Worm (Caenorhabditis elegans) whole organism, young adult: Measurements from ENCODE around the gene hmg-1.1.

Source experiments
- B0019.2 ChIP-seq: fragments of 200-800 bp; sonication (Bioruptor generic); conservative IDR thresholded peaks from 2 replicates; pipeline ENCODE4 v1.3.6; 2022; ENCODE audit warnings: missing genetic modification reagents, missing genetic modification characterization, missing compliant biosample characterization
- B0035.1 ChIP-seq: sonication (generic microtip); optimal IDR thresholded peaks from 2 replicates; lab custom pipeline; 2016; ENCODE audit warnings: missing genetic modification characterization, mild to moderate bottlenecking, missing compliant biosample characterization, missing genotype, missing genetic modification reagents
- B0336.3 ChIP-seq: fragments of 200-800 bp; sonication (Bioruptor generic); IDR thresholded peaks from 2 replicates; pipeline ENCODE4 v1.3.6; 2022; ENCODE audit warnings: missing genetic modification characterization, missing compliant biosample characterization
- C17E4.6 ChIP-seq: fragments of 200-800 bp; sonication (Bioruptor generic); IDR thresholded peaks from 2 replicates; pipeline ENCODE4 v1.3.6; 2022; ENCODE audit warnings: missing genetic modification reagents, missing genetic modification characterization, missing compliant biosample characterization
- F22D6.2 ChIP-seq: sonication (generic microtip); optimal IDR thresholded peaks from 2 replicates; lab custom pipeline; 2016; ENCODE audit warnings: mild to moderate bottlenecking, missing genetic modification characterization, missing compliant biosample characterization
- F23B12.7 ChIP-seq: sonication (generic microtip); optimal IDR thresholded peaks from 2 replicates; lab custom pipeline; 2017; ENCODE audit warnings: missing genetic modification characterization, mild to moderate bottlenecking, missing compliant biosample characterization, antibody characterized with exemption, moderate library complexity; ENCODE audit not compliant: insufficient read depth
- F37B4.10 ChIP-seq: fragments of 200-800 bp; sonication (Bioruptor generic); IDR thresholded peaks from 2 replicates; pipeline ENCODE4 v1.3.6; 2022; ENCODE audit warnings: missing genetic modification characterization, missing compliant biosample characterization
- F39B2.1 ChIP-seq: fragments of 200-800 bp; sonication (Bioruptor generic); IDR thresholded peaks from 2 replicates; pipeline ENCODE4 v1.3.6; 2022; ENCODE audit warnings: missing genetic modification reagents, missing genetic modification characterization, missing compliant biosample characterization
- F49E8.2 ChIP-seq: sonication (generic microtip); optimal IDR thresholded peaks from 3 replicates; lab custom pipeline; 2017; ENCODE audit warnings: missing genetic modification characterization, mild to moderate bottlenecking, missing compliant biosample characterization, antibody characterized with exemption, moderate library complexity; ENCODE audit not compliant: insufficient read depth
- T07F8.4 ChIP-seq: sonication (generic microtip); optimal IDR thresholded peaks from 2 replicates; lab custom pipeline; 2016; ENCODE audit warnings: mild to moderate bottlenecking, missing genetic modification characterization, moderate library complexity, missing compliant biosample characterization
- T26A5.8 ChIP-seq: sonication (generic microtip); optimal IDR thresholded peaks from 2 replicates; lab custom pipeline; 2016; ENCODE audit warnings: missing genetic modification characterization, missing compliant biosample characterization
- Y53G8AR.9 ChIP-seq: fragments of 200-800 bp; sonication (Bioruptor generic); conservative IDR thresholded peaks from 2 replicates; pipeline ENCODE4 v1.3.6; 2022; ENCODE audit warnings: missing genetic modification reagents, missing genetic modification characterization, missing compliant biosample characterization
- Y67H2A.10 ChIP-seq: fragments of 200-800 bp; sonication (Bioruptor generic); conservative IDR thresholded peaks from 2 replicates; pipeline ENCODE4 v1.3.6; 2022; ENCODE audit warnings: missing genetic modification reagents, missing genetic modification characterization, missing compliant biosample characterization
- Y79H2A.3 ChIP-seq: fragments of 200-800 bp; sonication (Bioruptor generic); conservative IDR thresholded peaks from 2 replicates; pipeline ENCODE4 v1.3.6; 2022; ENCODE audit warnings: missing genetic modification reagents, missing genetic modification characterization, missing compliant biosample characterization
- Y95B8A.8 ChIP-seq: fragments of 200-800 bp; sonication (Bioruptor generic); IDR thresholded peaks from 2 replicates; pipeline ENCODE4 v1.3.6; 2022; ENCODE audit warnings: missing genetic modification reagents, missing genetic modification characterization, missing compliant biosample characterization
- athp-1 ChIP-seq: sonication (generic microtip); optimal IDR thresholded peaks from 2 replicates; lab custom pipeline; 2017; ENCODE audit warnings: mild to moderate bottlenecking, missing genetic modification characterization, missing compliant biosample characterization
- ccch-3 ChIP-seq: fragments of 200-800 bp; sonication (Bioruptor generic); optimal IDR thresholded peaks from 2 replicates; lab custom pipeline; 2018; ENCODE audit warnings: mild to moderate bottlenecking, missing genetic modification characterization, missing compliant biosample characterization
- cebp-2 ChIP-seq: fragments of 200-800 bp; sonication (Bioruptor generic); IDR thresholded peaks from 2 replicates; pipeline ENCODE4 v1.3.6; 2022; ENCODE audit warnings: missing genetic modification characterization, missing compliant biosample characterization
- ceh-100 ChIP-seq: fragments of 200-800 bp; sonication (Bioruptor generic); IDR thresholded peaks from 2 replicates; pipeline ENCODE4 v1.3.6; 2022; ENCODE audit warnings: missing genetic modification reagents, missing genetic modification characterization, missing compliant biosample characterization
- ceh-27 ChIP-seq: fragments of 200-800 bp; sonication (Bioruptor generic); optimal IDR thresholded peaks from 2 replicates; lab custom pipeline; 2018; ENCODE audit warnings: mild to moderate bottlenecking, missing genetic modification characterization, moderate library complexity, missing compliant biosample characterization
- ceh-40 ChIP-seq: fragments of 200-800 bp; sonication (Bioruptor generic); IDR thresholded peaks from 2 replicates; pipeline ENCODE4 v1.3.6; 2022; ENCODE audit warnings: missing genetic modification characterization, missing compliant biosample characterization
- ceh-79 ChIP-seq: sonication (generic microtip); optimal IDR thresholded peaks from 2 replicates; lab custom pipeline; 2017; ENCODE audit warnings: mild to moderate bottlenecking, missing genetic modification characterization, missing compliant biosample characterization
- dox-1 ChIP-seq: fragments of 200-800 bp; sonication (Bioruptor generic); IDR thresholded peaks from 2 replicates; pipeline ENCODE4 v1.3.6; 2022; ENCODE audit warnings: missing genetic modification reagents, missing genetic modification characterization, missing compliant biosample characterization
- dpff-1 ChIP-seq: sonication (generic microtip); optimal IDR thresholded peaks from 2 replicates; lab custom pipeline; 2017; ENCODE audit warnings: mild to moderate bottlenecking, missing genetic modification characterization, missing compliant biosample characterization
- egrh-3 ChIP-seq: fragments of 200-800 bp; sonication (Bioruptor generic); IDR thresholded peaks from 2 replicates; pipeline ENCODE4 v1.3.6; 2022; ENCODE audit warnings: missing genetic modification reagents, missing genetic modification characterization, missing compliant biosample characterization
- ekl-4 ChIP-seq: fragments of 200-800 bp; sonication (Bioruptor generic); IDR thresholded peaks from 2 replicates; pipeline ENCODE4 v1.3.6; 2022; ENCODE audit warnings: missing genetic modification reagents, missing genetic modification characterization, missing compliant biosample characterization
- ets-4 ChIP-seq: fragments of 200-800 bp; sonication (Bioruptor generic); optimal IDR thresholded peaks from 2 replicates; lab custom pipeline; 2018; ENCODE audit warnings: mild to moderate bottlenecking, missing genetic modification characterization, missing compliant biosample characterization
- hlh-26 ChIP-seq: fragments of 200-800 bp; sonication (Bioruptor generic); conservative IDR thresholded peaks from 2 replicates; pipeline ENCODE4 v1.3.6; 2022; ENCODE audit warnings: missing genetic modification reagents, missing genetic modification characterization, missing compliant biosample characterization
- hmg-20 ChIP-seq: fragments of 200-800 bp; sonication (Bioruptor generic); IDR thresholded peaks from 2 replicates; pipeline ENCODE4 v1.3.6; 2022; ENCODE audit warnings: missing genetic modification reagents, missing genetic modification characterization, missing compliant biosample characterization
- lin-26 ChIP-seq: fragments of 200-800 bp; sonication (Bioruptor generic); IDR thresholded peaks from 2 replicates; pipeline ENCODE4 v1.3.6; 2022; ENCODE audit warnings: missing genetic modification reagents, missing genetic modification characterization, missing compliant biosample characterization
- lsl-1 ChIP-seq: fragments of 200-800 bp; sonication (Bioruptor generic); optimal IDR thresholded peaks from 2 replicates; lab custom pipeline; 2018; ENCODE audit warnings: mild to moderate bottlenecking, missing genetic modification characterization, moderate library complexity, missing compliant biosample characterization
- madf-8 ChIP-seq: fragments of 200-800 bp; sonication (Bioruptor generic); conservative IDR thresholded peaks from 2 replicates; pipeline ENCODE4 v1.3.6; 2022; ENCODE audit warnings: missing genetic modification reagents, missing genetic modification characterization, missing compliant biosample characterization
- mes-4 ChIP-seq: sonication (generic microtip); optimal IDR thresholded peaks from 2 replicates; lab custom pipeline; 2016; ENCODE audit warnings: missing genotype, missing genetic modification characterization, missing compliant biosample characterization
- nfya-1 ChIP-seq: sonication (generic microtip); optimal IDR thresholded peaks from 2 replicates; lab custom pipeline; 2017; ENCODE audit warnings: antibody characterized with exemption, missing compliant biosample characterization, missing genetic modification characterization, borderline replicate concordance; ENCODE audit not compliant: insufficient read depth
- nfya-2 ChIP-seq: fragments of 200-800 bp; sonication (Bioruptor generic); IDR thresholded peaks from 2 replicates; pipeline ENCODE4 v1.3.6; 2022; ENCODE audit warnings: missing genetic modification reagents, missing genetic modification characterization, missing compliant biosample characterization
- nhr-179 ChIP-seq: sonication (generic microtip); optimal IDR thresholded peaks from 2 replicates; lab custom pipeline; 2016; ENCODE audit warnings: mild to moderate bottlenecking, missing genetic modification characterization, missing compliant biosample characterization
- nhr-80 ChIP-seq: sonication (generic microtip); optimal IDR thresholded peaks from 2 replicates; lab custom pipeline; 2016; ENCODE audit warnings: missing genetic modification characterization, missing compliant biosample characterization
- nhr-90 ChIP-seq: sonication (generic microtip); optimal IDR thresholded peaks from 2 replicates; lab custom pipeline; 2016; ENCODE audit warnings: missing genotype, mild to moderate bottlenecking, missing genetic modification characterization, missing compliant biosample characterization
- rcor-1 ChIP-seq: fragments of 200-800 bp; sonication (Bioruptor generic); IDR thresholded peaks from 2 replicates; pipeline ENCODE4 v1.3.6; 2022; ENCODE audit warnings: missing genetic modification reagents, missing genetic modification characterization, missing compliant biosample characterization
- rpc-1 ChIP-seq, 2 experiments: fragments of 150-350 bp in 1 of 2; sonication (generic microtip) in 1 of 2; optimal IDR thresholded peaks; 2 replicates each; lab custom pipeline; 2014 to 2018; ENCODE audit warnings: missing biosample characterization in 1 of 2, missing genetic modification characterization in 1 of 2, missing genetic modification reagents in 1 of 2, missing genotype in 1 of 2
- snpc-3.4 ChIP-seq: sonication (generic microtip); optimal IDR thresholded peaks from 2 replicates; lab custom pipeline; 2017; ENCODE audit warnings: missing genetic modification characterization, mild to moderate bottlenecking, missing compliant biosample characterization, antibody characterized with exemption, moderate library complexity, missing genotype, missing genetic modification reagents
- somi-1 ChIP-seq: fragments of 200-800 bp; sonication (Bioruptor generic); optimal IDR thresholded peaks from 2 replicates; lab custom pipeline; 2018; ENCODE audit warnings: mild to moderate bottlenecking, missing genetic modification characterization, missing compliant biosample characterization
- sptf-2 ChIP-seq: fragments of 200-800 bp; sonication (Bioruptor generic); optimal IDR thresholded peaks from 2 replicates; lab custom pipeline; 2018; ENCODE audit warnings: mild to moderate bottlenecking, missing genetic modification characterization, missing compliant biosample characterization
- tbp1 ChIP-seq: fragments of 200-800 bp; sonication (Bioruptor generic); optimal IDR thresholded peaks from 2 replicates; lab custom pipeline; 2018; ENCODE audit warnings: mild to moderate bottlenecking, missing genetic modification characterization, missing compliant biosample characterization
- zim-3 ChIP-seq: sonication (generic microtip); optimal IDR thresholded peaks from 2 replicates; lab custom pipeline; 2017; ENCODE audit warnings: mild to moderate bottlenecking, missing genetic modification characterization, moderate library complexity, missing compliant biosample characterization
- ztf-25 ChIP-seq: fragments of 200-800 bp; sonication (Bioruptor generic); IDR thresholded peaks from 2 replicates; pipeline ENCODE4 v1.3.6; 2022; ENCODE audit warnings: missing genetic modification reagents, missing genetic modification characterization, missing compliant biosample characterization

Gene hmg-1.1

DNA sequence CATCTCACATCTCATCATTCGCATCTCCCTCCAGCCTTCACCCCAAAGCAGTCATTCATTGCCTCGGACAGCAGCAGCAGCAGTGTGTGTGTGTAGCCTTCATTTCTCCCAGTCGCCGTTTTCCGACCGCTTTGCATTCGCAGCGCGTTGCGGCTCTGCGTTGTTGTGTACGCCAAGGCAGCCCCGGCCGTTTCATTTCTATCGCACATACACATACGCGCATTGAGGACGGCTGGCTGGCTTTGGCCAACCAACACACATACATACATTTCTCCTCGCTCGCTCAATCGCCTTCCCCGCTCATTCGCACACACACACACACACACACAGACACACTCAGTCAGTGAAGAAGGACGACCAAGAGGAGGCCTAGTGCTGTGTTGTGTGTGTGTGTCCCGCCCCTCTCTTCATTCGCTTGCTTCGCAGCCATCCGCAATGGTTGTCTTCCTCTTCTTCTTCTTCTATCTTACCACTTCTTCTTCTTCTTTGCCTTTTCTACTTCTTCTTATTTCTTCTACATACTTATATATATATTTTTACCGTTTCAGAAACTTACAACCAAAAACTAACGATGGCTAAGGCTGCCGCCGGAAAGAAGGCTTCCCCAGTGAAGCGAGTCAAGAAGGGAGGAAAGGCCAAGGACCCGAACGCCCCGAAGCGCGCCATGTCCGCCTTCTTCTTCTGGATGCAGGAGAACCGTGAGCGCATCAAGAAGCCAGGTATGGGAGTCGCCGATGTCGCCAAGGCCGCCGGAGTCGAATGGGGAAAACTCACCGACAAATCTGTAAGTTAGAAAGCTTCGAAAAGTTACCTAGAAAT is at the start of gene hmg-1.1:
TSS of gene hmg-1.1 (plus strand) at position 549 of the 819 bp plus-strand sequence.
- peak; percentile 83; the same call in 1 of the 2 replicates for TF ChIP-seq cebp-2 (GFP tag; lab: Robert Waterston, UW)
- TF ChIP-seq C17E4.6 (GFP tag; lab: Robert Waterston, UW), result peak; percentile 13; the same call in 1 of the 2 replicates
- TF ChIP-seq B0019.2 (GFP tag; lab: Robert Waterston, UW), result no peak
- TF ChIP-seq rpc-1 (optimal IDR thresholded peaks at IDR 0.05; lab: Kevin White, UChicago), result no peak
- TF ChIP-seq rpc-1 (tag; optimal IDR thresholded peaks at IDR 0.05; lab: Kevin White, UChicago), result no peak
- TF ChIP-seq dox-1 (GFP tag; lab: Robert Waterston, UW), result peak; percentile 88
- TF ChIP-seq F37B4.10 (GFP tag; lab: Robert Waterston, UW), result no peak
- TF ChIP-seq nhr-80, result peak; percentile 93
- TF ChIP-seq F22D6.2 (tag; lab: Kevin White, UChicago), result no peak
- TF ChIP-seq ets-4 (GFP tag; lab: Kevin White, UChicago), result peak; percentile 75
- TF ChIP-seq madf-8, result no peak
- no peak for TF ChIP-seq nhr-179 (tag; lab: Kevin White, UChicago)
- TF ChIP-seq mes-4 (tag; lab: Kevin White, UChicago), result no peak
- TF ChIP-seq Y95B8A.8 (GFP tag; lab: Robert Waterston, UW), result 0 out of 2 replicates have a peak, but pooled peaks have one; percentile 38
- TF ChIP-seq ccch-3, result no peak
- TF ChIP-seq sptf-2, result no peak
- TF ChIP-seq Y79H2A.3 (GFP tag; lab: Robert Waterston, UW), result no peak
- no peak for TF ChIP-seq dpff-1 (tag; lab: Kevin White, UChicago)
- no peak for TF ChIP-seq snpc-3.4 (tag; lab: Kevin White, UChicago)
- peak; percentile 56; the same call in 1 of the 2 replicates for TF ChIP-seq lin-26 (GFP tag; lab: Robert Waterston, UW)
- peak; percentile 57 for TF ChIP-seq B0336.3
- no peak for TF ChIP-seq T26A5.8 (tag; lab: Kevin White, UChicago)
- TF ChIP-seq somi-1 (GFP tag; lab: Kevin White, UChicago), result peak; percentile 29
- TF ChIP-seq F23B12.7 (tag; lab: Kevin White, UChicago), result no peak
- TF ChIP-seq B0035.1 (tag; lab: Kevin White, UChicago), result no peak
- TF ChIP-seq ceh-40 (GFP tag; lab: Robert Waterston, UW), result 0 out of 2 replicates have a peak, but pooled peaks have one; percentile 49
- 0 out of 2 replicates have a peak, but pooled peaks have one; percentile 36 for TF ChIP-seq rcor-1 (GFP tag; lab: Robert Waterston, UW)
- TF ChIP-seq egrh-3, result peak; percentile 22; the same call in 1 of the 2 replicates
- peak; percentile 87 for TF ChIP-seq ceh-27 (GFP tag; lab: Kevin White, UChicago)
- TF ChIP-seq hlh-26 (GFP tag; lab: Robert Waterston, UW), result no peak
- no peak for TF ChIP-seq Y67H2A.10 (GFP tag; lab: Robert Waterston, UW)
- TF ChIP-seq ztf-25, result no peak
- no peak for TF ChIP-seq F49E8.2 (tag; lab: Kevin White, UChicago)
- peak; percentile 52 for TF ChIP-seq nhr-90 (tag; lab: Kevin White, UChicago)
- 0 out of 2 replicates have a peak, but pooled peaks have one; percentile 54 for TF ChIP-seq ekl-4 (GFP tag; lab: Robert Waterston, UW)
- TF ChIP-seq nfya-2 (GFP tag; lab: Robert Waterston, UW), result no peak
- TF ChIP-seq tbp1 (GFP tag; lab: Kevin White, UChicago), result peak; percentile 55
- no peak for TF ChIP-seq nfya-1 (tag; lab: Kevin White, UChicago)
- no peak; the same call in 1 of the 2 replicates for TF ChIP-seq Y53G8AR.9 (GFP tag; lab: Robert Waterston, UW)
- no peak for TF ChIP-seq F39B2.1 (GFP tag; lab: Robert Waterston, UW)
- no peak for TF ChIP-seq hmg-20 (GFP tag; lab: Robert Waterston, UW)
- no peak for TF ChIP-seq ceh-79
- peak; percentile 8 for TF ChIP-seq athp-1
- peak; percentile 8 for TF ChIP-seq lsl-1 (GFP tag; lab: Kevin White, UChicago)
- no peak for TF ChIP-seq T07F8.4
- peak; percentile 9; the same call in 1 of the 2 replicates for TF ChIP-seq ceh-100 (GFP tag; lab: Robert Waterston, UW)
- peak; percentile 29 for TF ChIP-seq zim-3 (tag; lab: Kevin White, UChicago)
